Fruit fly (Drosophila melanogaster) whole organism, embryonic: ENCODE results near the gene Gr64b.

ENCODE experiments used
- CG12942 ChIP-seq: fragments of 200-800 bp; sonication (Bioruptor generic); optimal IDR thresholded peaks from 3 replicates; lab custom pipeline; 2016; ENCODE audit warnings: missing biosample characterization, missing genetic modification characterization
- Xbp1 ChIP-seq: fragments of 200-800 bp; sonication (Bioruptor generic); optimal IDR thresholded peaks from 3 replicates; lab custom pipeline; 2016; ENCODE audit warnings: missing biosample characterization, mild to moderate bottlenecking, missing genetic modification characterization
- kay ChIP-seq: fragments of 200-800 bp; sonication (Bioruptor generic); optimal IDR thresholded peaks from 2 replicates; lab custom pipeline; 2016; ENCODE audit warnings: missing biosample characterization, missing genetic modification characterization
- stc ChIP-seq: fragments of 200-800 bp; sonication (Bioruptor generic); IDR thresholded peaks from 2 replicates; pipeline ENCODE4 v1.3.6; 2022; ENCODE audit warnings: missing biosample characterization, missing genetic modification characterization
- usp ChIP-seq: fragments of >200 bp; optimal IDR thresholded peaks from 2 replicates; lab custom pipeline; 2017; ENCODE audit warnings: missing biosample characterization, missing genetic modification characterization
- zen2 ChIP-seq: fragments of 200-800 bp; sonication (Bioruptor generic); IDR thresholded peaks from 3 replicates; pipeline ENCODE4 v1.3.6; 2022; ENCODE audit warnings: missing biosample characterization, missing genetic modification characterization; ENCODE audit not compliant: partially characterized antibody

DNA sequence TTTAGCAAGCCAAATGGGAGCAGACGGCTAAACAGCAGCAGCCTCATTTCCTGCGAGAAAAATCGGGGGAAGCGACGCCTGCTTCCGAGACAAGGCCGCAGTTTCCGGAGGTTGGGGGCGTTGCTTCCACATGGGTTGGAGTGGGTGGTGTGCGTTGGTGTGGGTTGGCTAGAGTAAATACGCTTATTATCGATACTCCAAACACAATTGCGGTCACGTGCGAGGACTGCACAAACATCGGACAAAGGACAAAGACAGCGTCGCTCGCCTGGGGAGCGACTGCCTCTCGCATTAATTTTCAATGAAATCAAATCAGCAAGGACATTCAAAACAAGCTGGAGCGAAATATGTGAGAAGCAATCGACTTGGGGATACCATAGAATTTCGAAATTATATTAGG, 52.8 kb downstream of the Gr64b start:
- TF ChIP-seq Xbp1 (GFP tag; lab: Kevin White, UChicago) (no peak), kay (GFP tag; lab: Kevin White, UChicago) (no peak), CG12942 (GFP tag; lab: Kevin White, UChicago) (no peak), usp (no peak), stc (GFP tag; lab: Robert Waterston, UW) (no peak), zen2 (GFP tag; lab: Robert Waterston, UW) (no peak)
